Fruit fly (Drosophila melanogaster): ENCODE measurements around the gene hzg.

DNA sequence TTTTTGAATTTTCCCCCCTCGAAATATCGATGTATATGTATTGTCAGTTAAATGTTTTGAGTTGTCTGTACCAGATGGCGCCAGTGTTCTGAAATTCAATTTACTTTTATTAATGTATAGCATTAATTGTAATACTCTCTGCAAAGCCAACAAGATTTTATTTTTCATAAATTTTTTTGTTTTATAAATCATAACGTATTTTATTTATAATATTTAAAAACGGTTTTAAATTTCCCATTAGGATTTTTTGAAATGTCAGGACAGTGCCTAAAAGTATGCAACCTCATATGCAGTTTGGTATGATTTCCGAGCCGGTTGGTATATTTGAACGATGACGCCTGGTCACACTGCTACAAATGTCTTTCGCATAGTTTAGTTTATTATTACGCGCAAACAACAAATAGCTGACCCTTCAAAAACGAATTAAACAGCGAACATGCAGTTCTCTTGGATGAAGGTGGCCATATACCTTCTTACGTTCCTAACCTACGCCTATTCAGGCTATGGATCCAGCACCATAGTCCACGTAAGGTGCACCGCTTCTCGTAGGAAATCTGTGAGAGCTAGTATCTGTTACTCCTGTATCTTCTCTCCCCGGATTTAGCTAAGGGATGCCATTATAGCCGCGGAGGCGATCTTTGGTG lies 49.6 kb downstream of the hzg start, which contains the start of the genes Pka-C3 and GXIVsPLA2:
- no peak for TF ChIP-seq CG11902 (GFP tag; optimal IDR thresholded peaks at IDR 0.05)
- TF ChIP-seq esn (GFP tag; optimal IDR thresholded peaks at IDR 0.05) = peak; percentile 7
- no peak for TF ChIP-seq Hr39 (GFP tag; optimal IDR thresholded peaks at IDR 0.05)
- TF ChIP-seq CG3032 (tag; optimal IDR thresholded peaks at IDR 0.05) = no peak
- no peak for TF ChIP-seq CG6792 (GFP tag; optimal IDR thresholded peaks at IDR 0.05)
- no peak for TF ChIP-seq Sox15 (GFP tag; optimal IDR thresholded peaks at IDR 0.05)
- no peak for TF ChIP-seq Gug (GFP tag; IDR thresholded peaks at IDR 0.05)
- TF ChIP-seq fkh (GFP tag; optimal IDR thresholded peaks at IDR 0.05) = peak; percentile 23
- TF ChIP-seq Ets96B (tag; optimal IDR thresholded peaks at IDR 0.05) = no peak
- no peak for TF ChIP-seq cyc (GFP tag; optimal IDR thresholded peaks at IDR 0.05)
- TF ChIP-seq Eip93F (GFP tag; optimal IDR thresholded peaks at IDR 0.05) = no peak
- no peak for TF ChIP-seq CG16779 (tag; optimal IDR thresholded peaks at IDR 0.05)
- TF ChIP-seq salr (GFP tag; optimal IDR thresholded peaks at IDR 0.05) = no peak
- no peak for TF ChIP-seq Blimp-1 (GFP tag; optimal IDR thresholded peaks at IDR 0.05)

Measured in whole organism, prepupa.